Fruit fly (Drosophila melanogaster) whole organism, prepupa: ENCODE measurements around the gene CG18259.
A peak's percentile ranks its signal among the peaks of the same experiment; 100 is the strongest.

ENCODE experiments used
- CG10631 ChIP-seq: fragments of 200-800 bp; sonication (Bioruptor generic); optimal IDR thresholded peaks from 2 replicates; lab custom pipeline; 2016; ENCODE audit warnings: missing biosample characterization, missing genetic modification characterization
- CG3032 ChIP-seq: fragments of 200-800 bp; optimal IDR thresholded peaks from 2 replicates; lab custom pipeline; 2019; ENCODE audit warnings: missing biosample characterization, mild to moderate bottlenecking, missing genetic modification characterization, moderate library complexity
- CG31627 ChIP-seq: fragments of 200-800 bp; sonication (Bioruptor generic); optimal IDR thresholded peaks from 3 replicates; lab custom pipeline; 2016; ENCODE audit warnings: missing biosample characterization, missing genetic modification characterization
- CG3919 ChIP-seq: fragments of 200-800 bp; sonication (Bioruptor generic); optimal IDR thresholded peaks from 3 replicates; lab custom pipeline; 2016; ENCODE audit warnings: missing biosample characterization, missing genetic modification characterization
- CG4318 ChIP-seq: fragments of 200-800 bp; sonication (Bioruptor generic); optimal IDR thresholded peaks from 3 replicates; lab custom pipeline; 2017; ENCODE audit warnings: missing biosample characterization, mild to moderate bottlenecking, missing genetic modification characterization
- CG6163 ChIP-seq: fragments of 200-800 bp; sonication (Bioruptor generic); IDR thresholded peaks from 3 replicates; pipeline ENCODE4 v1.3.6; 2022; ENCODE audit warnings: missing biosample characterization, missing genetic modification characterization
- CG6792 ChIP-seq: fragments of 200-800 bp; sonication (Bioruptor generic); optimal IDR thresholded peaks from 3 replicates; lab custom pipeline; 2016; ENCODE audit warnings: missing biosample characterization, missing genetic modification characterization
- CG6854 ChIP-seq: fragments of 200-800 bp; sonication (Bioruptor generic); optimal IDR thresholded peaks from 2 replicates; lab custom pipeline; 2017; ENCODE audit warnings: missing biosample characterization, mild to moderate bottlenecking, missing genetic modification characterization
- CG8319 ChIP-seq: fragments of 200-800 bp; sonication (Bioruptor generic); optimal IDR thresholded peaks from 3 replicates; lab custom pipeline; 2016; ENCODE audit warnings: missing biosample characterization, missing genetic modification characterization
- CG9139 ChIP-seq: fragments of 200-800 bp; sonication (Bioruptor generic); optimal IDR thresholded peaks from 3 replicates; lab custom pipeline; 2017; ENCODE audit warnings: missing biosample characterization, mild to moderate bottlenecking, missing genetic modification characterization
- Eip75B ChIP-seq: fragments of 200-800 bp; sonication (Bioruptor generic); optimal IDR thresholded peaks from 3 replicates; lab custom pipeline; 2016; ENCODE audit warnings: missing biosample characterization, missing genetic modification characterization
- Eip78C ChIP-seq: fragments of 200-800 bp; sonication (Bioruptor generic); peaks from one replicate; lab custom pipeline; 2016; ENCODE audit warnings: missing biosample characterization, missing genetic modification characterization
- Ets21C ChIP-seq: fragments of 200-800 bp; sonication (Bioruptor generic); optimal IDR thresholded peaks from 3 replicates; lab custom pipeline; 2016; ENCODE audit warnings: missing biosample characterization, missing genetic modification characterization
- Gug ChIP-seq: fragments of 200-800 bp; sonication (Bioruptor generic); IDR thresholded peaks from 2 replicates; pipeline ENCODE4 v1.3.6; 2022; ENCODE audit warnings: missing biosample characterization, missing genetic modification characterization
- Lpt ChIP-seq: fragments of 200-800 bp; sonication (Bioruptor generic); optimal IDR thresholded peaks from 3 replicates; lab custom pipeline; 2016; ENCODE audit warnings: missing biosample characterization, missing genetic modification characterization
- Met ChIP-seq: fragments of 200-800 bp; sonication (Bioruptor generic); optimal IDR thresholded peaks from 3 replicates; lab custom pipeline; 2016; ENCODE audit warnings: missing biosample characterization, missing genetic modification characterization
- OdsH ChIP-seq: fragments of 200-800 bp; sonication (Bioruptor generic); optimal IDR thresholded peaks from 3 replicates; lab custom pipeline; 2016; ENCODE audit warnings: missing biosample characterization, missing genetic modification characterization
- Sox14 ChIP-seq: fragments of 200-800 bp; sonication (Bioruptor generic); optimal IDR thresholded peaks from 3 replicates; lab custom pipeline; 2016; ENCODE audit warnings: missing biosample characterization, missing genetic modification characterization
- acj6 ChIP-seq: fragments of 200-800 bp; sonication (Bioruptor generic); optimal IDR thresholded peaks from 3 replicates; lab custom pipeline; 2016; ENCODE audit warnings: missing biosample characterization, missing genetic modification characterization
- dac ChIP-seq: fragments of 200-800 bp; sonication (Bioruptor generic); optimal IDR thresholded peaks from 2 replicates; lab custom pipeline; 2017; ENCODE audit warnings: missing biosample characterization, mild to moderate bottlenecking, missing genetic modification characterization
- dsx ChIP-seq: fragments of 200-800 bp; optimal IDR thresholded peaks from 3 replicates; lab custom pipeline; 2019; ENCODE audit warnings: missing biosample characterization, mild to moderate bottlenecking, missing genetic modification characterization, moderate library complexity; ENCODE audit not compliant: poor library complexity, severe bottlenecking
- fd85E ChIP-seq: fragments of 200-800 bp; sonication (Bioruptor generic); optimal IDR thresholded peaks from 3 replicates; lab custom pipeline; 2016; ENCODE audit warnings: missing biosample characterization, missing genetic modification characterization
- fkh ChIP-seq: fragments of 200-800 bp; sonication (Bioruptor generic); optimal IDR thresholded peaks from 3 replicates; lab custom pipeline; 2017; ENCODE audit warnings: missing biosample characterization, mild to moderate bottlenecking, missing genetic modification characterization, moderate library complexity
- net ChIP-seq: fragments of 200-800 bp; sonication (Bioruptor generic); optimal IDR thresholded peaks from 3 replicates; lab custom pipeline; 2016; ENCODE audit warnings: missing biosample characterization, missing genetic modification characterization
- pdm3 ChIP-seq: fragments of 200-800 bp; sonication (Bioruptor generic); optimal IDR thresholded peaks from 3 replicates; lab custom pipeline; 2016; ENCODE audit warnings: missing biosample characterization, missing genetic modification characterization
- salr ChIP-seq, 2 experiments: fragments of 200-800 bp; sonication (Bioruptor generic); optimal IDR thresholded peaks; 3 replicates each; lab custom pipeline; 2016 to 2018; ENCODE audit warnings: missing biosample characterization in 2 of 2, missing genetic modification characterization in 2 of 2, mild to moderate bottlenecking in 1 of 2
- ss ChIP-seq, 2 experiments: fragments of 200-800 bp; sonication (Bioruptor generic); optimal IDR thresholded peaks; 2 replicates in 1 of 2; 3 replicates in 1 of 2; lab custom pipeline; 2017 to 2018; ENCODE audit warnings: mild to moderate bottlenecking in 2 of 2, missing biosample characterization in 2 of 2, missing genetic modification characterization in 2 of 2, moderate library complexity in 1 of 2
- topi ChIP-seq: fragments of 200-800 bp; sonication (Bioruptor generic); optimal IDR thresholded peaks from 3 replicates; lab custom pipeline; 2016; ENCODE audit warnings: missing biosample characterization, missing genetic modification characterization
- vri ChIP-seq: fragments of 200-800 bp; sonication (Bioruptor generic); optimal IDR thresholded peaks from 3 replicates; lab custom pipeline; 2016; ENCODE audit warnings: missing biosample characterization, mild to moderate bottlenecking, missing genetic modification characterization

CG18259 gene

DNA sequence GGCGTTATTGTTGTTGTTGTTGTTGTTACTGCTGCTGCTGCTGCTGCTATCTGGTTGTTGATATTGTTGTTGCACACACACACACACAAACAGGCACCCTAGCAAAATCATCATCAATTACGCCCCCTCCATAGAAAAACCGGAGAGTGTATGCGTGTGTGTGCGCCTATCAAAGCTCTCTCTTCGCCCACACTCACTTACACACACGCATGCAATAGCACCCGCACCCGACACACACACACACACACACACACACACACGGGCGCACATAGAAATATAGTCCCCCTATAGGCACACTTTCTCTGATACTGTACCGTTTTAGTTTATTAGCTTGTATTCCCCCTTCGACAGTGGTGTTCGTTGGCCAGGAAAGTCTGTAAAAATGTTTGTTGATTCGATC is 31.1 kb upstream of the CG18259 start:
- TF ChIP-seq pdm3 (GFP tag; lab: Kevin White, UChicago), result no peak
- TF ChIP-seq Lpt (GFP tag; lab: Kevin White, UChicago), result no peak
- no peak for TF ChIP-seq CG6163 (GFP tag; lab: Robert Waterston, UW)
- TF ChIP-seq CG10631 (GFP tag; lab: Kevin White, UChicago), result no peak
- no peak for TF ChIP-seq dsx (GFP tag; lab: Kevin White, UChicago)
- no peak for TF ChIP-seq Met (GFP tag; lab: Kevin White, UChicago)
- no peak for TF ChIP-seq CG6854 (GFP tag; lab: Kevin White, UChicago)
- TF ChIP-seq Eip78C (GFP tag; lab: Kevin White, UChicago), result no peak
- TF ChIP-seq Ets21C (GFP tag; lab: Kevin White, UChicago), result no peak
- no peak for TF ChIP-seq Gug
- no peak for TF ChIP-seq ss (GFP tag; optimal IDR thresholded peaks at IDR 0.05; lab: Kevin White, UChicago)

DNA sequence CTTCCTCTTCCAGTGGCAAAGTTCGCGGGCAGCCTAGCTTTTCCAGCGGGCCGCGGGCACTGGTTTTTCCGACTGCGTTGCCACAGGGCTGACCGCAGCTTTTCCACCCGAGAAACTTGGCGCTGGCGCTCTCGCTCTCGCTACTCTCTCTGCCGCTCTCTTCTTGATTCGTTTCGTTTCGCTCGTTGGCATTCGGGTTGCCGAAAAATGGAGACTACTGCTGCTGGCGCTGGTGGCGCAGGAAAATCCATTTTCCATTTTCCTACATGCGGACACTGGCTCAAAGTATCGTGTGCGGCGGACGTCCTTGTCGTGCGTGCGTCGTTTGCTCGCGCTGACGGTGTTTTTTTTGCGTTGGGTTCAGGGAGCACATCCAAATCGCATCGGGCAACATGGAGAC is 29.8 kb upstream of the CG18259 start, which contains the start of gene CG42450:
Gene CG42450, plus strand, starts transcription at position 249 of the 400 bp plus-strand sequence.
- no peak for TF ChIP-seq CG4318 (GFP tag; lab: Kevin White, UChicago)
- no peak for TF ChIP-seq fd85E (GFP tag; lab: Kevin White, UChicago)

DNA sequence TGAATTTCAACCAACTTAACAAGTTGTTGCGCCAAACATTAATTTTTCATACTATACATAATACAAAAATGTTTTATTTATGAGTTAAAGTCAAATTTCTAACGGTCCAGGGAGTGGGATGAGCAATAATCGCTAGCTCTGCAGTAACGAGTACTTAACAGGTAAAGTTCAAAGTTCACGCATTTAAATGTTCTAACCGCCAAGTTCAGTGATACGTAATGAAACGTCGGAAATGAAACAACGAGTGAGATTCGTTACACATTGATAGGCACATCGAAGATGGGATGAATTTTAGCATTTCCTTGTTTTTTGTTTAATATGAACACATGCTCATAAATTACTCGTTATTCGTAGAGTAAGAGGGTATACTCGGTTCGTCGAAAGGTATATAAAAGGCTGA is 28.8 kb upstream of the CG18259 start:
- no peak for TF ChIP-seq CG10631 (GFP tag; lab: Kevin White, UChicago)
- TF ChIP-seq CG31627 (GFP tag; lab: Kevin White, UChicago), result no peak
- TF ChIP-seq fd85E (GFP tag; lab: Kevin White, UChicago), result no peak
- TF ChIP-seq, all 60 proteins: peak for 0

DNA sequence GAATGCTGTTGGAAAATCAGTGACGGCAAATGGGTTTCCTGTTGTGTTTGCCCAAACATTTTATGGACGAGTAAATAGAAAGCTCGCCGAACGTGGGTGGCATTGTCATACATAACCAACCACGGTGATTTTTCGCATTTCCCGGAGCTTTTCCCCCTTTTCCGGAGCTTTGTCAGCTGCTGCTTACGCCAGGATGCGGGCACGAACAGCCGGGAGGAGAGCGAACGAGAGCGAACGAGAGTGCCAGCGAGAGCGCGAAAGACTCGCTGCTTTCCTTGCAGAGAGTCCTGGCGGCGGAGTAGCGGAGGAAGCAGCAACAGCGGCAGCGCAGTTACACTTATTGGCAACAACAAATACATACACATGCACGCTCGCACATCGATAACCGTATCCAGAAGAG is 23.1 kb upstream of the CG18259 start, which contains the start of gene CG7058:
Gene CG7058, plus strand, starts transcription at position 330 of the 400 bp plus-strand sequence.
- no peak for TF ChIP-seq vri
- TF ChIP-seq CG8319 (GFP tag; lab: Kevin White, UChicago), result no peak
- TF ChIP-seq Sox14, result no peak

DNA sequence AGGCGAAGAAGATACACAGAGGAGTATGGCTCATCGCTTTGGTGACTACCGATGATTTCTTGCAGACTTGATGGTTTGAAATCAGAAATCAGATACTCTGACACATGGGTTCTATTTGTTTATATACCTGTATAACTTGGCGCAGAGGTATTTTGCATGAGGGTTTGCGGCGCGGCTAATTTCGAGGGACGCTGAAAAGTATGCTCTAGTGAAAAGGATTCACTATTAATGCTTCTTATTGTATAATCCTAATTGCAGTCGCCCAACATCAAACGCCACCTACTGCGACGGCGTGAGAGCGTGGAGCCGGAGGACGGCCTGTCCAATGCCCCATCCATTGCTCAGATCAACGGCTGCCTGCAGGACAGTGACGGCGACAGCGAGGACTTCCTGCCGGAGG is 21.7 kb upstream of the CG18259 start:
- TF ChIP-seq CG4318 (GFP tag; lab: Kevin White, UChicago) (no peak), acj6 (GFP tag; lab: Kevin White, UChicago) (no peak), fd85E (GFP tag; lab: Kevin White, UChicago) (no peak), CG3032 (tag; lab: Kevin White, UChicago) (no peak), CG9139 (GFP tag; lab: Kevin White, UChicago) (no peak), CG6792 (no peak), Eip78C (GFP tag; lab: Kevin White, UChicago) (no peak), salr (GFP tag; optimal IDR thresholded peaks at IDR 0.05; lab: Kevin White, UChicago) (no peak), dac (GFP tag; lab: Kevin White, UChicago) (no peak), ss (GFP tag; optimal IDR thresholded peaks at IDR 0.05; lab: Kevin White, UChicago) (no peak), OdsH (GFP tag; lab: Kevin White, UChicago) (no peak), fkh (GFP tag; lab: Kevin White, UChicago) (no peak), CG31627 (GFP tag; lab: Kevin White, UChicago) (no peak), CG3919 (GFP tag; lab: Kevin White, UChicago) (no peak), net (GFP tag; lab: Kevin White, UChicago) (no peak), Eip75B (GFP tag; lab: Kevin White, UChicago) (no peak)
- TF ChIP-seq, all 60 proteins: peak for 0

DNA sequence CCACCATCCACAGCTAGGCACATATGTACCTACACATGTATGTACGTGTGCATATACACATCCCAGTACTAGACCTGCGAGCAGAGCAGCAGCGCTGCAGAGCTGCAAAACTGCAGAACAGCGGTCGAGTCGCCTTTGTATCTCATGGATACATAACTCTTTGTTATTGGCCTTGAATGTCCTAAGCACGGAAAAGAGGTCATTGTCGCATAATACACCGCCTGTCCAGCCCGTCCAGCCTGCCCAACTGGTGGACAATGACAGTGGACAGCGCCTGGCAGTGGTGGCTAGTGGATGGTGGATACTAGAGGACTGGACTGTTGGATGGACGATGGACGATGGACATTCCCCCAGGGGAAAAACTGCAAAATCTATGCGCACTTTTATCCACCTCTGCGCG is 18.0 kb upstream of the CG18259 start:
- TF ChIP-seq ss (GFP tag; optimal IDR thresholded peaks at IDR 0.05; lab: Kevin White, UChicago), result peak in 1 of 2 experiments; percentile 39
- TF ChIP-seq topi (GFP tag; lab: Kevin White, UChicago), result no peak
